Fruit fly (Drosophila melanogaster): Measurements from ENCODE around the gene SPARC.
A peak's percentile ranks its signal among the peaks of the same experiment; 100 is the strongest.

DNA sequence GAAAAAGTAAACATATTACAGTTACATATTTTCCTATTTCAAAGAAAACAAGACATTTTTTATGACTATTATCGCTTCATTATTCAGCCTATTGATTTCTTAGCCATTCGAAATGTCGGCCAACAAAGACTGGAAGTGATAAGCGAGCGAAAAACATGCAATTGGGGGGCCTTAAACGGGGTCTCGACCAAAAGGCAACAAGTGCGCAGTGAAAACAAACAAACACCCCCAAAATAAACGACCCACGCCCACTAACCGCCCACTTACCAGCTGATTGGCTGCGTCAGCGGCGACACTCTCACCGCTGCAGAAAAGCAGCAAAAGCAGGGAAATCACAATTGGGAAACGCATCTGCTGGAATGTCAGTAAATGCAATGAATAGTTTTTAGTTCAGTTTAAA is 9.6 kb downstream of the SPARC start:
- no peak for TF ChIP-seq Vsx2 (GFP tag; optimal IDR thresholded peaks at IDR 0.05; ENCODE audit: partially characterized antibody)
- peak; percentile 40 for TF ChIP-seq h (GFP tag; optimal IDR thresholded peaks at IDR 0.05)
- no peak for TF ChIP-seq Hr78 (GFP tag; optimal IDR thresholded peaks at IDR 0.05)
- no peak for TF ChIP-seq br (GFP tag; optimal IDR thresholded peaks at IDR 0.05)
- no peak for TF ChIP-seq GATAd (GFP tag; optimal IDR thresholded peaks at IDR 0.05)
- TF ChIP-seq sage (GFP tag; optimal IDR thresholded peaks at IDR 0.05): no peak
- no peak for TF ChIP-seq Rel (GFP tag; optimal IDR thresholded peaks at IDR 0.05)
- peak; percentile 3 for TF ChIP-seq Rel (tag; optimal IDR thresholded peaks at IDR 0.05)
- no peak for TF ChIP-seq foxo (GFP tag; optimal IDR thresholded peaks at IDR 0.05)
- no peak for TF ChIP-seq Mio (GFP tag; optimal IDR thresholded peaks at IDR 0.05)
- no peak for TF ChIP-seq dl (GFP tag; optimal IDR thresholded peaks at IDR 0.05; ENCODE audit: insufficient read depth in 1 of 2, partially characterized antibody in 2 of 2)
